Worm (Caenorhabditis elegans) whole organism, late embryonic: ENCODE results near the gene T26H5.8.

Source experiments
- C08G9.2 ChIP-seq: sonication (generic microtip); optimal IDR thresholded peaks from 2 replicates; lab custom pipeline; 2016; ENCODE audit warnings: mild to moderate bottlenecking, missing genetic modification characterization, moderate library complexity, missing compliant biosample characterization
- C38D4.7 ChIP-seq: fragments of 200-800 bp; sonication (Bioruptor generic); optimal IDR thresholded peaks from 2 replicates; lab custom pipeline; 2018; ENCODE audit warnings: mild to moderate bottlenecking, missing genetic modification characterization, moderate library complexity, missing compliant biosample characterization
- F13H6.1 ChIP-seq: sonication (generic microtip); optimal IDR thresholded peaks from 2 replicates; lab custom pipeline; 2016; ENCODE audit warnings: missing genetic modification characterization, missing compliant biosample characterization
- T23F11.4 ChIP-seq: fragments of 200-800 bp; sonication (Bioruptor generic); optimal IDR thresholded peaks from 2 replicates; lab custom pipeline; 2018; ENCODE audit warnings: mild to moderate bottlenecking, missing genetic modification characterization, missing compliant biosample characterization
- Y22D7AL.16 ChIP-seq: sonication (generic microtip); optimal IDR thresholded peaks from 2 replicates; lab custom pipeline; 2016; ENCODE audit warnings: missing genetic modification characterization, missing compliant biosample characterization
- ama-1 ChIP-seq: fragments of 150-350 bp; optimal IDR thresholded peaks from 2 replicates; lab custom pipeline; 2014
- ceh-14 ChIP-seq: sonication (generic microtip); optimal IDR thresholded peaks from 2 replicates; lab custom pipeline; 2016; ENCODE audit warnings: missing genotype, missing genetic modification characterization, missing compliant biosample characterization
- ceh-18 ChIP-seq: sonication (generic microtip); optimal IDR thresholded peaks from 2 replicates; lab custom pipeline; 2016; ENCODE audit warnings: missing genetic modification characterization, missing compliant biosample characterization
- ceh-24 ChIP-seq: sonication (generic microtip); optimal IDR thresholded peaks from 2 replicates; lab custom pipeline; 2016; ENCODE audit warnings: mild to moderate bottlenecking, missing genetic modification characterization, missing compliant biosample characterization
- ceh-31 ChIP-seq: sonication (generic microtip); optimal IDR thresholded peaks from 2 replicates; lab custom pipeline; 2016; ENCODE audit warnings: missing genetic modification characterization, missing compliant biosample characterization
- ceh-34 ChIP-seq: sonication (generic microtip); optimal IDR thresholded peaks from 2 replicates; lab custom pipeline; 2016; ENCODE audit warnings: mild to moderate bottlenecking, missing genetic modification characterization, missing compliant biosample characterization
- ceh-45 ChIP-seq: fragments of 200-800 bp; sonication (Bioruptor generic); IDR thresholded peaks from 2 replicates; pipeline ENCODE4 v1.3.6; 2022; ENCODE audit warnings: missing genetic modification reagents, missing genetic modification characterization, missing compliant biosample characterization
- che-1 ChIP-seq: sonication (generic microtip); optimal IDR thresholded peaks from 2 replicates; lab custom pipeline; 2016; ENCODE audit warnings: mild to moderate bottlenecking, missing genetic modification characterization, missing compliant biosample characterization
- elt-2 ChIP-seq: sonication (generic microtip); optimal IDR thresholded peaks from 2 replicates; lab custom pipeline; 2016; ENCODE audit warnings: missing genetic modification reagents, missing genetic modification characterization, missing compliant biosample characterization
- elt-4 ChIP-seq: sonication (generic microtip); optimal IDR thresholded peaks from 2 replicates; lab custom pipeline; 2016; ENCODE audit warnings: missing genetic modification characterization, missing compliant biosample characterization
- ets-4 ChIP-seq: sonication (generic microtip); optimal IDR thresholded peaks from 2 replicates; lab custom pipeline; 2016; ENCODE audit warnings: missing genetic modification characterization, missing compliant biosample characterization
- eyg-1 ChIP-seq: sonication (generic microtip); optimal IDR thresholded peaks from 2 replicates; lab custom pipeline; 2016; ENCODE audit warnings: missing genotype, missing genetic modification characterization, missing compliant biosample characterization
- fax-1 ChIP-seq: sonication (generic microtip); optimal IDR thresholded peaks from 2 replicates; lab custom pipeline; 2016; ENCODE audit warnings: missing genotype, missing genetic modification characterization, missing compliant biosample characterization
- fkh-10 ChIP-seq: fragments of 150-350 bp; optimal IDR thresholded peaks from 2 replicates; lab custom pipeline; 2014; ENCODE audit warnings: missing biosample characterization, missing genetic modification reagents, missing genetic modification characterization
- fkh-6 ChIP-seq: sonication (generic microtip); optimal IDR thresholded peaks from 2 replicates; lab custom pipeline; 2016; ENCODE audit warnings: missing genetic modification characterization, missing compliant biosample characterization
- hlh-15 ChIP-seq: sonication (generic microtip); optimal IDR thresholded peaks from 2 replicates; lab custom pipeline; 2016; ENCODE audit warnings: missing genetic modification characterization, missing compliant biosample characterization
- hlh-6 ChIP-seq: sonication (generic microtip); optimal IDR thresholded peaks from 2 replicates; lab custom pipeline; 2016; ENCODE audit warnings: missing genotype, missing genetic modification characterization, missing compliant biosample characterization
- hlh-8 ChIP-seq: sonication (generic microtip); optimal IDR thresholded peaks from 2 replicates; lab custom pipeline; 2016; ENCODE audit warnings: missing genotype, missing genetic modification characterization, missing compliant biosample characterization
- mec-3 ChIP-seq: sonication (generic microtip); optimal IDR thresholded peaks from 2 replicates; lab custom pipeline; 2016; ENCODE audit warnings: borderline replicate concordance, missing genetic modification characterization, missing compliant biosample characterization
- nfya-1 ChIP-seq: sonication (generic microtip); optimal IDR thresholded peaks from 2 replicates; lab custom pipeline; 2017; ENCODE audit warnings: missing genetic modification characterization, mild to moderate bottlenecking, missing compliant biosample characterization, antibody characterized with exemption, moderate library complexity
- nhr-11 ChIP-seq: fragments of 150-350 bp; optimal IDR thresholded peaks from 2 replicates; lab custom pipeline; 2014; ENCODE audit warnings: missing biosample characterization, missing genetic modification characterization
- pag-3 ChIP-seq: sonication (generic microtip); optimal IDR thresholded peaks from 2 replicates; lab custom pipeline; 2016; ENCODE audit warnings: missing compliant biosample characterization, missing genetic modification characterization, borderline replicate concordance
- pat-9 ChIP-seq: fragments of 200-800 bp; sonication (Bioruptor generic); optimal IDR thresholded peaks from 2 replicates; lab custom pipeline; 2018; ENCODE audit warnings: mild to moderate bottlenecking, missing genetic modification characterization, moderate library complexity, missing compliant biosample characterization
- pax-1 ChIP-seq: fragments of 150-350 bp; optimal IDR thresholded peaks from 2 replicates; lab custom pipeline; 2014; ENCODE audit warnings: missing biosample characterization, missing genetic modification characterization
- pha-2 ChIP-seq: sonication (generic microtip); optimal IDR thresholded peaks from 2 replicates; lab custom pipeline; 2017; ENCODE audit warnings: mild to moderate bottlenecking, missing genetic modification characterization, missing compliant biosample characterization
- pros-1 ChIP-seq: fragments of 150-350 bp; optimal IDR thresholded peaks from 2 replicates; lab custom pipeline; 2014; ENCODE audit warnings: missing biosample characterization, missing genetic modification reagents, missing genetic modification characterization
- rnt-1 ChIP-seq: sonication (generic microtip); optimal IDR thresholded peaks from 2 replicates; lab custom pipeline; 2016; ENCODE audit warnings: missing genetic modification characterization, missing compliant biosample characterization
- sdc-2 ChIP-seq: sonication (generic microtip); optimal IDR thresholded peaks from 2 replicates; lab custom pipeline; 2016; ENCODE audit warnings: missing genotype, missing genetic modification characterization, missing compliant biosample characterization
- sox-2 ChIP-seq: fragments of 200-800 bp; sonication (Bioruptor generic); IDR thresholded peaks from 2 replicates; pipeline ENCODE4 v1.3.6; 2022; ENCODE audit warnings: missing genetic modification reagents, missing genetic modification characterization, missing compliant biosample characterization
- tbx-2 ChIP-seq: sonication (generic microtip); optimal IDR thresholded peaks from 2 replicates; lab custom pipeline; 2016; ENCODE audit warnings: missing genetic modification characterization, missing compliant biosample characterization
- unc-3 ChIP-seq, 2 experiments: fragments of 200-800 bp in 1 of 2; sonication (Bioruptor generic) in 1 of 2; sonication (generic microtip) in 1 of 2; conservative IDR thresholded peaks in 1 of 2; optimal IDR thresholded peaks in 1 of 2; 2 replicates each; pipeline versions ENCODE4 v1.3.6 to Lab custom; 2016 to 2022; ENCODE audit warnings: missing compliant biosample characterization in 2 of 2, missing genetic modification characterization in 2 of 2, missing genetic modification reagents in 1 of 2
- unc-42 ChIP-seq: sonication (generic microtip); optimal IDR thresholded peaks from 2 replicates; lab custom pipeline; 2016; ENCODE audit warnings: missing genotype, missing genetic modification characterization, missing compliant biosample characterization
- unc-55 ChIP-seq: sonication (generic microtip); optimal IDR thresholded peaks from 2 replicates; lab custom pipeline; 2017; ENCODE audit warnings: missing biosample characterization, missing genetic modification reagents, missing genetic modification characterization
- zip-5 ChIP-seq: sonication (generic microtip); optimal IDR thresholded peaks from 2 replicates; lab custom pipeline; 2016; ENCODE audit warnings: missing genetic modification characterization, missing compliant biosample characterization
- ztf-16 ChIP-seq: sonication (generic microtip); optimal IDR thresholded peaks from 2 replicates; lab custom pipeline; 2017; ENCODE audit warnings: missing genetic modification characterization, missing compliant biosample characterization

Gene T26H5.8

DNA sequence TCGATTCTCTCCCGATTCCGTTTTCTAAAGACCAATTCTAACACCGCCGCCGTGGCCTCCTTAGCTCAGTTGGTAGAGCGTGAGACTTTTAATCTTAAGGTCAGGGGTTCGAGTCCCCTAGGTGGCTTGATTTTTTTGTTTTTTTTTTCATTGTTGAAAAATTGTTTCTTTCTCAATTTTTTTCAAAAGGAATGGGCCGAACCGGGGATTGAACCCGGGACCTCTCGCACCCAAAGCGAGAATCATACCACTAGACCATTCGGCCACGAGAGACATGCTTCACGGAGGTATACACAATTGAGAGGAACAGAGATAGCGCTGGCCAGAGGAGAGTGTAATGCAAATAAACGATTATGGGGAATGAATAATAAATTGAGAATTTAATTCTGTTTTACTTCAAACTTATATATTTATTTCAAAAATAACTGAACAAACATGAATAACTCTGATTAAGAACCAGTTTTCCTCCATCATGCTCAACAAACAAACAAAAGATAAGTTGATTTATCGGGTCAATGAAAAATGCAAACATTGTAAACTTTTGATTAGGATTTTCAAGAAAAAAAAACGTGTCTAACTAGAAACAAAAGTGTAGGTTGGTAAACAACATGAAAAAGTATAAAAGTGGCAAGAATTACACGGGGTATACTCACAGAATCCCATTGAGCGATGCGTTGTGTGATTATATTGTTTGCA, 32.7 kb upstream of the T26H5.8 start, which contains the start of gene pqn-71 (continued):
- TF ChIP-seq eyg-1 (peak; percentile 47), fkh-10 (no peak), nhr-11 (tag; lab: Kevin White, UChicago) (no peak), pag-3 (tag; lab: Kevin White, UChicago) (peak; percentile 30), ceh-24 (tag; lab: Kevin White, UChicago) (peak; percentile 66), ama-1 (lab: Kevin White, UChicago) (no peak), ceh-45 (GFP tag; lab: Robert Waterston, UW) (peak; percentile 73), che-1 (tag; lab: Kevin White, UChicago) (peak; percentile 80), ets-4 (peak; percentile 34), pros-1 (tag; lab: Kevin White, UChicago) (peak; percentile 29), ceh-34 (tag; lab: Kevin White, UChicago) (peak; percentile 86), fkh-6 (tag; lab: Kevin White, UChicago) (peak; percentile 83), unc-55 (no peak), unc-42 (tag; lab: Kevin White, UChicago) (peak; percentile 2), hlh-15 (tag; lab: Kevin White, UChicago) (peak; percentile 69), C38D4.7 (GFP tag; lab: Kevin White, UChicago) (peak; percentile 72), elt-4 (tag; lab: Kevin White, UChicago) (no peak), mec-3 (tag; lab: Kevin White, UChicago) (no peak), T23F11.4 (GFP tag; lab: Kevin White, UChicago) (peak; percentile 79), hlh-8 (peak; percentile 39), ceh-14 (tag; lab: Kevin White, UChicago) (peak; percentile 89), rnt-1 (tag; lab: Kevin White, UChicago) (peak; percentile 81), pha-2 (tag; lab: Kevin White, UChicago) (peak; percentile 80), sdc-2 (tag; lab: Kevin White, UChicago) (peak; percentile 80), nfya-1 (tag; lab: Kevin White, UChicago) (peak; percentile 77), ztf-16 (tag; lab: Kevin White, UChicago) (peak; percentile 71), C08G9.2 (peak; percentile 79), pax-1 (tag; lab: Kevin White, UChicago) (no peak), Y22D7AL.16 (tag; lab: Kevin White, UChicago) (peak; percentile 86), sox-2 (peak; percentile 72), ceh-18 (tag; lab: Kevin White, UChicago) (peak; percentile 72), hlh-6 (tag; lab: Kevin White, UChicago) (peak; percentile 86), elt-2 (peak; percentile 91), F13H6.1 (tag; lab: Kevin White, UChicago) (peak; percentile 76), ceh-31 (tag; lab: Kevin White, UChicago) (peak; percentile 61), zip-5 (peak; percentile 50), unc-3 (GFP tag; conservative IDR thresholded peaks at IDR 0.05; lab: Robert Waterston, UW) (peak; percentile 75), unc-3 (tag; optimal IDR thresholded peaks at IDR 0.05; lab: Kevin White, UChicago) (peak; percentile 88), fax-1 (tag; lab: Kevin White, UChicago) (peak; percentile 80)

- TF ChIP-seq tbx-2 (tag; lab: Kevin White, UChicago), result no peak
- TF ChIP-seq hlh-15 (tag; lab: Kevin White, UChicago), result no peak
- TF ChIP-seq sox-2, result no peak
- no peak for TF ChIP-seq pat-9
These were observed 31.9 kb upstream of the T26H5.8 start, which contains the start of gene rocf-1 for ce11 chrV:15464402-15464801. TSS of gene rocf-1 (minus strand) at chrV:15464502.
